Worm (Caenorhabditis elegans) whole organism, L3 larva: ENCODE results near the gene srg-69.

Experiments
- ama-1 ChIP-seq: fragments of 150-350 bp; optimal IDR thresholded peaks from 2 replicates; lab custom pipeline; 2018
- mdl-1 ChIP-seq: fragments of 150-350 bp; optimal IDR thresholded peaks from 2 replicates; lab custom pipeline; 2014; ENCODE audit warnings: missing biosample characterization, missing genetic modification characterization

- TF ChIP-seq ama-1 (no peak), mdl-1 (tag; lab: Kevin White, UChicago) (peak; percentile 34)
These were observed 29.4 kb upstream of the srg-69 start for ce11 chrII:5326024-5326627.
